Fruit fly (Drosophila melanogaster) whole organism, embryonic: Measurements from ENCODE around the gene CG15208.

Experiments used
- CG10209 ChIP-seq: fragments of 200-800 bp; sonication (Bioruptor generic); optimal IDR thresholded peaks from 3 replicates; lab custom pipeline; 2017; ENCODE audit warnings: missing biosample characterization, mild to moderate bottlenecking, missing genetic modification characterization, missing genetic modification reagents
- CG10274 ChIP-seq: fragments of 200-800 bp; sonication (Bioruptor generic); optimal IDR thresholded peaks from 3 replicates; lab custom pipeline; 2017; ENCODE audit warnings: missing biosample characterization, mild to moderate bottlenecking, missing genetic modification characterization
- CG10366 ChIP-seq: fragments of 200-800 bp; sonication (Bioruptor generic); IDR thresholded peaks from 2 replicates; pipeline ENCODE4 v1.3.6; 2022; ENCODE audit warnings: missing biosample characterization, missing genetic modification characterization
- CG11398 ChIP-seq: fragments of 200-800 bp; sonication (Bioruptor generic); optimal IDR thresholded peaks from 2 replicates; lab custom pipeline; 2016; ENCODE audit warnings: missing biosample characterization, missing genetic modification characterization
- CG11695 ChIP-seq: fragments of 200-800 bp; sonication (Bioruptor generic); IDR thresholded peaks from 3 replicates; pipeline ENCODE4 v1.3.6; 2022; ENCODE audit warnings: missing biosample characterization, missing genetic modification characterization
- CG11723 ChIP-seq: fragments of 200-800 bp; sonication (Bioruptor generic); optimal IDR thresholded peaks from 2 replicates; lab custom pipeline; 2017; ENCODE audit warnings: missing biosample characterization, mild to moderate bottlenecking, missing genetic modification characterization
- CG17385 ChIP-seq: fragments of 200-800 bp; sonication (Bioruptor generic); optimal IDR thresholded peaks from 3 replicates; lab custom pipeline; 2018; ENCODE audit warnings: missing biosample characterization, mild to moderate bottlenecking, missing genetic modification characterization
- CG18011 ChIP-seq: fragments of 200-800 bp; sonication (Bioruptor generic); optimal IDR thresholded peaks from 2 replicates; lab custom pipeline; 2017; ENCODE audit warnings: missing biosample characterization, missing genetic modification characterization, mild to moderate bottlenecking, moderate library complexity, missing genotype
- CG30020 ChIP-seq: fragments of 200-800 bp; optimal IDR thresholded peaks from 2 replicates; lab custom pipeline; 2019; ENCODE audit warnings: missing biosample characterization, mild to moderate bottlenecking, missing genetic modification characterization, moderate library complexity
- CG30403 ChIP-seq: fragments of 200-800 bp; sonication (Bioruptor generic); optimal IDR thresholded peaks from 3 replicates; lab custom pipeline; 2016; ENCODE audit warnings: missing biosample characterization, missing genetic modification characterization
- CG32532 ChIP-seq: fragments of 200-800 bp; sonication (Bioruptor generic); IDR thresholded peaks from 2 replicates; pipeline ENCODE4 v1.3.6; 2022; ENCODE audit warnings: missing biosample characterization, missing genetic modification characterization
- CG33213 ChIP-seq: fragments of 200-800 bp; sonication (Bioruptor generic); optimal IDR thresholded peaks from 3 replicates; lab custom pipeline; 2016; ENCODE audit warnings: missing biosample characterization, missing genetic modification characterization
- CG34224 ChIP-seq: fragments of 200-800 bp; sonication (Bioruptor generic); IDR thresholded peaks from 3 replicates; pipeline ENCODE4 v1.3.6; 2022; ENCODE audit warnings: missing biosample characterization, missing genetic modification characterization; ENCODE audit not compliant: partially characterized antibody
- CG42726 ChIP-seq: fragments of 200-800 bp; sonication (Bioruptor generic); IDR thresholded peaks from 2 replicates; pipeline ENCODE4 v1.3.6; 2022; ENCODE audit warnings: missing biosample characterization, missing genetic modification characterization; ENCODE audit not compliant: partially characterized antibody
- CG4328 ChIP-seq: fragments of 200-800 bp; sonication (Bioruptor generic); optimal IDR thresholded peaks from 3 replicates; lab custom pipeline; 2017; ENCODE audit warnings: missing biosample characterization, missing genetic modification reagents, missing genetic modification characterization
- CG4404 ChIP-seq: fragments of 200-800 bp; sonication (Bioruptor generic); IDR thresholded peaks from 2 replicates; pipeline ENCODE4 v1.3.6; 2022; ENCODE audit warnings: missing biosample characterization, missing genetic modification characterization
- CG6272 ChIP-seq: fragments of 200-800 bp; sonication (Bioruptor generic); IDR thresholded peaks from 2 replicates; pipeline ENCODE4 v1.3.6; 2022; ENCODE audit warnings: missing biosample characterization, missing genetic modification characterization
- CG7928 ChIP-seq: fragments of 200-800 bp; sonication (Bioruptor generic); optimal IDR thresholded peaks from 2 replicates; lab custom pipeline; 2017; ENCODE audit warnings: missing biosample characterization, mild to moderate bottlenecking, missing genetic modification characterization
- CG8765 ChIP-seq: fragments of 200-800 bp; sonication (Bioruptor generic); IDR thresholded peaks from 2 replicates; pipeline ENCODE4 v1.3.6; 2022; ENCODE audit warnings: missing biosample characterization, missing genetic modification characterization
- CG9876 ChIP-seq: fragments of 200-800 bp; sonication (Bioruptor generic); optimal IDR thresholded peaks from 2 replicates; lab custom pipeline; 2016; ENCODE audit warnings: missing biosample characterization, missing genetic modification characterization
- Doc3 ChIP-seq: fragments of 200-800 bp; sonication (Bioruptor generic); IDR thresholded peaks from 3 replicates; pipeline ENCODE4 v1.3.6; 2022; ENCODE audit warnings: missing biosample characterization, missing genetic modification characterization; ENCODE audit not compliant: partially characterized antibody
- E2f2 ChIP-seq: fragments of 200-800 bp; sonication (Bioruptor generic); IDR thresholded peaks from 2 replicates; pipeline ENCODE4 v1.3.6; 2022; ENCODE audit warnings: missing biosample characterization, missing genetic modification characterization
- Fer3 ChIP-seq: fragments of 200-800 bp; sonication (Bioruptor generic); optimal IDR thresholded peaks from 2 replicates; lab custom pipeline; 2018; ENCODE audit warnings: missing biosample characterization, mild to moderate bottlenecking, missing genetic modification characterization, moderate library complexity
- Hey ChIP-seq: fragments of 200-800 bp; sonication (Bioruptor generic); optimal IDR thresholded peaks from 3 replicates; lab custom pipeline; 2018; ENCODE audit warnings: missing biosample characterization, mild to moderate bottlenecking, missing genetic modification characterization
- Sry-δ ChIP-seq: fragments of 200-800 bp; sonication (Bioruptor generic); optimal IDR thresholded peaks from 2 replicates; lab custom pipeline; 2016; ENCODE audit warnings: missing biosample characterization, missing genetic modification characterization
- Ssrp ChIP-seq: fragments of 200-800 bp; sonication (Bioruptor generic); optimal IDR thresholded peaks from 2 replicates; lab custom pipeline; 2018; ENCODE audit warnings: missing biosample characterization, mild to moderate bottlenecking, missing genetic modification characterization, moderate library complexity
- Stat92E ChIP-seq, 3 experiments: fragments of >200 bp in 2 of 3; fragments of 200-800 bp in 1 of 3; sonication (Bioruptor generic) in 1 of 3; optimal IDR thresholded peaks; 2 replicates each; lab custom pipeline; 2017 to 2019; ENCODE audit warnings: missing biosample characterization in 3 of 3, missing genetic modification characterization in 3 of 3, mild to moderate bottlenecking in 1 of 3, moderate library complexity in 1 of 3
- abd-A ChIP-seq: fragments of 200-800 bp; sonication (Bioruptor generic); optimal IDR thresholded peaks from 3 replicates; lab custom pipeline; 2019; ENCODE audit warnings: missing biosample characterization, mild to moderate bottlenecking, missing genetic modification characterization, moderate library complexity
- ato ChIP-seq: fragments of 200-800 bp; sonication (Bioruptor generic); IDR thresholded peaks from 2 replicates; pipeline ENCODE4 v1.3.6; 2022; ENCODE audit warnings: missing biosample characterization, missing genetic modification characterization; ENCODE audit not compliant: partially characterized antibody
- bbx ChIP-seq: fragments of 200-800 bp; sonication (Bioruptor generic); IDR thresholded peaks from 2 replicates; pipeline ENCODE4 v1.3.6; 2022; ENCODE audit warnings: missing biosample characterization, missing genetic modification characterization; ENCODE audit not compliant: partially characterized antibody
- crc ChIP-seq: fragments of 200-800 bp; sonication (Bioruptor generic); optimal IDR thresholded peaks from 2 replicates; lab custom pipeline; 2016; ENCODE audit warnings: missing biosample characterization, missing genetic modification characterization
- dmrt11E ChIP-seq: fragments of 200-800 bp; sonication (Bioruptor generic); optimal IDR thresholded peaks from 3 replicates; lab custom pipeline; 2018; ENCODE audit warnings: missing biosample characterization, mild to moderate bottlenecking, missing genetic modification characterization, moderate library complexity
- ewg ChIP-seq: fragments of 200-800 bp; sonication (Bioruptor generic); optimal IDR thresholded peaks from 3 replicates; lab custom pipeline; 2017; ENCODE audit warnings: mild to moderate bottlenecking, missing biosample characterization, missing genetic modification reagents, missing genetic modification characterization
- fru ChIP-seq: fragments of >200 bp; optimal IDR thresholded peaks from 2 replicates; lab custom pipeline; 2017
- gce ChIP-seq: fragments of 200-800 bp; sonication (Bioruptor generic); IDR thresholded peaks from 3 replicates; pipeline ENCODE4 v1.3.6; 2022; ENCODE audit warnings: missing biosample characterization, missing genetic modification characterization
- gcm2 ChIP-seq: fragments of 200-800 bp; sonication (Bioruptor generic); optimal IDR thresholded peaks from 2 replicates; lab custom pipeline; 2016; ENCODE audit warnings: missing biosample characterization, missing genetic modification characterization
- hb ChIP-seq: fragments of 200-800 bp; sonication (Bioruptor generic); IDR thresholded peaks from 3 replicates; pipeline ENCODE4 v1.3.6; 2022; ENCODE audit warnings: missing biosample characterization, missing genetic modification characterization; ENCODE audit not compliant: partially characterized antibody
- her ChIP-seq: fragments of 200-800 bp; sonication (Bioruptor generic); optimal IDR thresholded peaks from 2 replicates; lab custom pipeline; 2016; ENCODE audit warnings: missing biosample characterization, missing genetic modification characterization
- kni ChIP-seq: fragments of 200-800 bp; sonication (Bioruptor generic); optimal IDR thresholded peaks from 3 replicates; lab custom pipeline; 2017; ENCODE audit warnings: mild to moderate bottlenecking, missing biosample characterization, missing genetic modification reagents, missing genetic modification characterization
- luna ChIP-seq: fragments of 200-800 bp; sonication (Bioruptor generic); optimal IDR thresholded peaks from 2 replicates; lab custom pipeline; 2016; ENCODE audit warnings: missing biosample characterization, missing genetic modification characterization
- onecut ChIP-seq: fragments of 200-800 bp; sonication (Bioruptor generic); IDR thresholded peaks from 2 replicates; pipeline ENCODE4 v1.3.6; 2022; ENCODE audit warnings: missing biosample characterization, missing genetic modification characterization
- pb ChIP-seq: fragments of 200-800 bp; sonication (Bioruptor generic); optimal IDR thresholded peaks from 3 replicates; lab custom pipeline; 2016; ENCODE audit warnings: missing biosample characterization, missing genetic modification characterization
- sc ChIP-seq, 3 experiments: fragments of >200 bp in 2 of 3; fragments of 200-800 bp in 1 of 3; sonication (Bioruptor generic) in 1 of 3; optimal IDR thresholded peaks; 2 replicates in 2 of 3; 3 replicates in 1 of 3; lab custom pipeline; 2017; ENCODE audit warnings: mild to moderate bottlenecking in 1 of 3, missing biosample characterization in 1 of 3, missing genetic modification characterization in 1 of 3, missing genetic modification reagents in 1 of 3
- sisA ChIP-seq: fragments of 200-800 bp; sonication (Bioruptor generic); IDR thresholded peaks from 2 replicates; pipeline ENCODE4 v1.3.6; 2022; ENCODE audit warnings: missing biosample characterization, missing genetic modification characterization
- so ChIP-seq: fragments of 200-800 bp; sonication (Bioruptor generic); IDR thresholded peaks from 3 replicates; pipeline ENCODE4 v1.3.6; 2022; ENCODE audit warnings: missing biosample characterization, missing genetic modification characterization
- tap ChIP-seq: fragments of 200-800 bp; optimal IDR thresholded peaks from 3 replicates; lab custom pipeline; 2019; ENCODE audit warnings: missing biosample characterization, mild to moderate bottlenecking, missing genetic modification characterization, moderate library complexity
- trem ChIP-seq: fragments of 200-800 bp; optimal IDR thresholded peaks from 3 replicates; lab custom pipeline; 2019; ENCODE audit warnings: missing biosample characterization, mild to moderate bottlenecking, missing genetic modification characterization, moderate library complexity
- tup ChIP-seq: fragments of 200-800 bp; sonication (Bioruptor generic); optimal IDR thresholded peaks from 2 replicates; lab custom pipeline; 2016; ENCODE audit warnings: missing biosample characterization, mild to moderate bottlenecking, missing genetic modification characterization, moderate library complexity
- unc-4 ChIP-seq: fragments of 200-800 bp; sonication (Bioruptor generic); IDR thresholded peaks from 2 replicates; pipeline ENCODE4 v1.3.6; 2022; ENCODE audit warnings: missing biosample characterization, missing genetic modification characterization; ENCODE audit not compliant: partially characterized antibody

CG15208 gene

dm6 chrX:10899665-10900064, at the start of gene CG15208:
Gene CG15208 (plus strand): TSS chrX:10899965.
- TF ChIP-seq unc-4 (GFP tag; lab: Robert Waterston, UW) (0 out of 2 replicates have a peak, but pooled peaks have one; percentile 1), CG34224 (no peak)

- TF ChIP-seq crc (GFP tag; lab: Kevin White, UChicago), result no peak
- TF ChIP-seq CG33213 (GFP tag; lab: Kevin White, UChicago), result no peak
- no peak for TF ChIP-seq CG10366 (GFP tag; lab: Robert Waterston, UW)
- TF ChIP-seq bbx (GFP tag; lab: Robert Waterston, UW), result peak; percentile 34; the same call in 1 of the 2 replicates
- TF ChIP-seq CG30403 (GFP tag; lab: Kevin White, UChicago), result peak; percentile 23
- TF ChIP-seq Sry-δ (GFP tag; lab: Kevin White, UChicago), result peak; percentile 57
- TF ChIP-seq CG11723 (GFP tag; lab: Kevin White, UChicago), result no peak
- no peak for TF ChIP-seq tup (GFP tag; lab: Kevin White, UChicago)
- TF ChIP-seq CG4404 (GFP tag; lab: Robert Waterston, UW), result no peak
- no peak for TF ChIP-seq pb (GFP tag; lab: Kevin White, UChicago)
- TF ChIP-seq CG4328 (GFP tag; lab: Kevin White, UChicago), result no peak
- TF ChIP-seq CG42726, result no peak
- no peak for TF ChIP-seq CG11398
- TF ChIP-seq onecut (GFP tag; lab: Robert Waterston, UW), result no peak
- no peak for TF ChIP-seq tap (tag; lab: Kevin White, UChicago)
- TF ChIP-seq E2f2 (GFP tag; lab: Robert Waterston, UW), result peak; percentile 96
- TF ChIP-seq trem, result peak; percentile 42
- no peak for TF ChIP-seq fru (lab: Kevin White, UChicago)
- TF ChIP-seq so, result no peak
- no peak for TF ChIP-seq Hey
- TF ChIP-seq CG8765 (GFP tag; lab: Robert Waterston, UW), result no peak
- TF ChIP-seq her (GFP tag; lab: Kevin White, UChicago), result no peak
- TF ChIP-seq gce (GFP tag; lab: Robert Waterston, UW), result no peak
- TF ChIP-seq CG10209 (GFP tag; lab: Kevin White, UChicago), result no peak
- TF ChIP-seq abd-A (tag; lab: Kevin White, UChicago), result no peak
- no peak for TF ChIP-seq luna
- no peak for TF ChIP-seq sc (optimal IDR thresholded peaks at IDR 0.05; lab: Kevin White, UChicago)
- TF ChIP-seq sc (GFP tag; optimal IDR thresholded peaks at IDR 0.05; lab: Kevin White, UChicago), result no peak
- no peak for TF ChIP-seq Stat92E (GFP tag; optimal IDR thresholded peaks at IDR 0.05; lab: Kevin White, UChicago)
- no peak for TF ChIP-seq CG6272 (GFP tag; lab: Robert Waterston, UW)
- TF ChIP-seq Doc3 (GFP tag; lab: Robert Waterston, UW), result no peak
- TF ChIP-seq CG7928, result peak; percentile 92
- TF ChIP-seq sisA (GFP tag; lab: Robert Waterston, UW), result no peak
- TF ChIP-seq Ssrp, result no peak
- TF ChIP-seq dmrt11E, result no peak
- TF ChIP-seq kni, result no peak
- TF ChIP-seq hb (GFP tag; lab: Robert Waterston, UW), result no peak
- TF ChIP-seq CG17385 (GFP tag; lab: Kevin White, UChicago), result no peak
- TF ChIP-seq CG9876 (GFP tag; lab: Kevin White, UChicago), result no peak
- no peak for TF ChIP-seq CG10274
- TF ChIP-seq CG11695 (GFP tag; lab: Robert Waterston, UW), result no peak
- no peak for TF ChIP-seq ewg
- no peak for TF ChIP-seq ato (GFP tag; lab: Robert Waterston, UW)
- TF ChIP-seq gcm2 (GFP tag; lab: Kevin White, UChicago), result no peak
- TF ChIP-seq CG30020 (tag; lab: Kevin White, UChicago), result peak; percentile 12
- TF ChIP-seq CG32532 (GFP tag; lab: Robert Waterston, UW), result no peak
- no peak for TF ChIP-seq Fer3 (tag; lab: Kevin White, UChicago)
- no peak for TF ChIP-seq CG18011 (GFP tag; lab: Kevin White, UChicago)
Observed at dm6 chrX:10854686-10855085, 45.1 kb upstream of the CG15208 start, which contains the start of gene feo. Gene feo (minus strand): TSS chrX:10854869.
